Worm (Caenorhabditis elegans) whole organism, L2 larva: Measurements from ENCODE around the gene fbxa-144.
A peak's percentile ranks its signal among the peaks of the same experiment; 100 is the strongest.

Source experiments
- C34F6.9 ChIP-seq: fragments of 150-350 bp; optimal IDR thresholded peaks from 2 replicates; lab custom pipeline; 2014; ENCODE audit warnings: missing biosample characterization, missing genetic modification characterization
- F13H6.1 ChIP-seq: sonication (generic microtip); optimal IDR thresholded peaks from 2 replicates; lab custom pipeline; 2016; ENCODE audit warnings: missing genetic modification characterization, missing compliant biosample characterization
- R02D3.7 ChIP-seq: fragments of 150-350 bp; optimal IDR thresholded peaks from 2 replicates; lab custom pipeline; 2014; ENCODE audit warnings: missing biosample characterization, missing genetic modification characterization
- Y55F3AM.14 ChIP-seq: fragments of 200-800 bp; sonication (Bioruptor generic); optimal IDR thresholded peaks from 2 replicates; lab custom pipeline; 2018; ENCODE audit warnings: mild to moderate bottlenecking, missing genetic modification characterization, missing compliant biosample characterization
- ZK546.5 ChIP-seq: sonication (generic microtip); optimal IDR thresholded peaks from 2 replicates; lab custom pipeline; 2017; ENCODE audit warnings: missing biosample characterization, missing genetic modification characterization
- aly-2 ChIP-seq: fragments of 150-350 bp; optimal IDR thresholded peaks from 2 replicates; lab custom pipeline; 2014; ENCODE audit warnings: missing biosample characterization, missing genetic modification characterization
- ama-1 ChIP-seq: fragments of 150-350 bp; optimal IDR thresholded peaks from 2 replicates; lab custom pipeline; 2018; ENCODE audit warnings: inconsistent platforms
- ceh-16 ChIP-seq: fragments of 150-350 bp; optimal IDR thresholded peaks from 2 replicates; lab custom pipeline; 2014; ENCODE audit warnings: missing biosample characterization, missing genetic modification characterization
- ceh-82 ChIP-seq: fragments of 150-350 bp; optimal IDR thresholded peaks from 2 replicates; lab custom pipeline; 2014; ENCODE audit warnings: missing biosample characterization, missing genetic modification characterization
- egl-27 ChIP-seq: sonication (generic microtip); optimal IDR thresholded peaks from 3 replicates; lab custom pipeline; 2017; ENCODE audit warnings: missing biosample characterization, missing genetic modification reagents, missing genetic modification characterization
- elt-1 ChIP-seq: fragments of 150-350 bp; optimal IDR thresholded peaks from 2 replicates; lab custom pipeline; 2014; ENCODE audit warnings: missing biosample characterization, missing genetic modification characterization
- elt-3 ChIP-seq: sonication (generic microtip); optimal IDR thresholded peaks from 2 replicates; lab custom pipeline; 2017; ENCODE audit warnings: missing biosample characterization, missing genetic modification characterization
- fos-1 ChIP-seq: fragments of 150-350 bp; optimal IDR thresholded peaks from 2 replicates; lab custom pipeline; 2014; ENCODE audit warnings: missing biosample characterization, missing genetic modification characterization
- lin-11 ChIP-seq: fragments of 150-350 bp; sonication (generic microtip); optimal IDR thresholded peaks from 2 replicates; lab custom pipeline; 2014; ENCODE audit warnings: missing biosample characterization, missing genetic modification characterization, inconsistent platforms, mixed read lengths
- lin-13 ChIP-seq: fragments of 150-350 bp; optimal IDR thresholded peaks from 2 replicates; lab custom pipeline; 2014; ENCODE audit warnings: missing biosample characterization, missing genetic modification reagents, missing genetic modification characterization
- mab-5 ChIP-seq: fragments of 150-350 bp; optimal IDR thresholded peaks from 2 replicates; lab custom pipeline; 2014; ENCODE audit warnings: missing biosample characterization, missing genetic modification characterization
- mbf-1 ChIP-seq: sonication (generic microtip); optimal IDR thresholded peaks from 2 replicates; lab custom pipeline; 2017; ENCODE audit warnings: missing biosample characterization, missing genetic modification characterization
- mdl-1 ChIP-seq, 2 experiments: fragments of 150-350 bp in 1 of 2; sonication (generic microtip) in 1 of 2; optimal IDR thresholded peaks; 2 replicates each; lab custom pipeline; 2017; ENCODE audit warnings: missing biosample characterization in 2 of 2, missing genetic modification characterization in 2 of 2
- nhr-10 ChIP-seq: sonication (generic microtip); optimal IDR thresholded peaks from 2 replicates; lab custom pipeline; 2017; ENCODE audit warnings: missing biosample characterization, missing genetic modification characterization
- nhr-11 ChIP-seq: fragments of 150-350 bp; optimal IDR thresholded peaks from 2 replicates; lab custom pipeline; 2014; ENCODE audit warnings: missing biosample characterization, missing genetic modification characterization
- nhr-12 ChIP-seq: fragments of 150-350 bp; optimal IDR thresholded peaks from 2 replicates; lab custom pipeline; 2014; ENCODE audit warnings: missing biosample characterization, missing genetic modification characterization
- nhr-129 ChIP-seq: fragments of 150-350 bp; optimal IDR thresholded peaks from 2 replicates; lab custom pipeline; 2014; ENCODE audit warnings: missing biosample characterization, missing genetic modification characterization
- nhr-21 ChIP-seq: fragments of 150-350 bp; optimal IDR thresholded peaks from 2 replicates; lab custom pipeline; 2014; ENCODE audit warnings: missing biosample characterization, missing genetic modification characterization
- nhr-23 ChIP-seq: fragments of 150-350 bp; optimal IDR thresholded peaks from 2 replicates; lab custom pipeline; 2014; ENCODE audit warnings: missing biosample characterization, missing genetic modification reagents, missing genetic modification characterization
- nhr-237 ChIP-seq: fragments of 150-350 bp; optimal IDR thresholded peaks from 2 replicates; lab custom pipeline; 2014; ENCODE audit warnings: missing biosample characterization, missing genetic modification characterization
- nhr-6 ChIP-seq: fragments of 150-350 bp; optimal IDR thresholded peaks from 2 replicates; lab custom pipeline; 2014; ENCODE audit warnings: missing biosample characterization, missing genetic modification characterization
- skn-1 ChIP-seq: sonication (generic microtip); optimal IDR thresholded peaks from 2 replicates; lab custom pipeline; 2017; ENCODE audit warnings: missing biosample characterization, missing genetic modification characterization
- sma-9 ChIP-seq, 2 experiments: fragments of 150-350 bp in 1 of 2; sonication (generic microtip) in 1 of 2; optimal IDR thresholded peaks; 2 replicates each; lab custom pipeline; 2014 to 2016; ENCODE audit warnings: missing genetic modification characterization in 2 of 2, mild to moderate bottlenecking in 1 of 2, missing biosample characterization in 1 of 2, missing compliant biosample characterization in 1 of 2, missing genetic modification reagents in 1 of 2, moderate library complexity in 1 of 2
- unc-55 ChIP-seq: fragments of 150-350 bp; sonication (generic microtip); optimal IDR thresholded peaks from 3 replicates; lab custom pipeline; 2014; ENCODE audit warnings: missing biosample characterization, missing genetic modification reagents, missing genetic modification characterization
- unc-62 ChIP-seq: fragments of 150-350 bp; optimal IDR thresholded peaks from 2 replicates; lab custom pipeline; 2014; ENCODE audit warnings: missing biosample characterization, missing genetic modification reagents, missing genetic modification characterization
- zag-1 ChIP-seq: fragments of 150-350 bp; optimal IDR thresholded peaks from 2 replicates; lab custom pipeline; 2014; ENCODE audit warnings: missing biosample characterization, missing genetic modification characterization
- ztf-1 ChIP-seq: fragments of 200-800 bp; sonication (Bioruptor generic); conservative IDR thresholded peaks from 2 replicates; pipeline ENCODE4 v1.3.6; 2022; ENCODE audit warnings: missing genetic modification characterization, missing compliant biosample characterization
- ztf-11 ChIP-seq: sonication (generic microtip); optimal IDR thresholded peaks from 2 replicates; lab custom pipeline; 2017; ENCODE audit warnings: missing biosample characterization, missing genetic modification characterization
- ztf-4 ChIP-seq: fragments of 150-350 bp; optimal IDR thresholded peaks from 2 replicates; lab custom pipeline; 2014; ENCODE audit warnings: missing biosample characterization, missing genetic modification characterization

fbxa-144 gene

ce11 chrV:16131249-16131648 is 1.4 kb downstream of the fbxa-144 start, which contains the start of gene fbxa-142:
fbxa-142 (minus strand) TSS chrV:16131349.
- TF ChIP-seq ZK546.5 (tag; lab: Kevin White, UChicago): no peak
- no peak for TF ChIP-seq nhr-237 (tag; lab: Kevin White, UChicago)
- no peak for TF ChIP-seq skn-1 (tag; lab: Kevin White, UChicago)
- no peak for TF ChIP-seq ceh-16 (tag; lab: Kevin White, UChicago)
- no peak for TF ChIP-seq elt-1 (tag; lab: Kevin White, UChicago)
- TF ChIP-seq egl-27: no peak
- TF ChIP-seq nhr-12 (tag; lab: Kevin White, UChicago): no peak
- no peak for TF ChIP-seq ztf-4 (tag; lab: Kevin White, UChicago)
- no peak for TF ChIP-seq R02D3.7 (tag; lab: Kevin White, UChicago)
- TF ChIP-seq zag-1 (tag; lab: Kevin White, UChicago): no peak
- no peak for TF ChIP-seq nhr-6 (tag; lab: Kevin White, UChicago)
- no peak for TF ChIP-seq C34F6.9 (tag; lab: Kevin White, UChicago)
- TF ChIP-seq fos-1 (tag; lab: Kevin White, UChicago): no peak
- TF ChIP-seq unc-55: no peak
- TF ChIP-seq nhr-23 (tag; lab: Kevin White, UChicago): no peak
- TF ChIP-seq Y55F3AM.14 (GFP tag; lab: Kevin White, UChicago): no peak
- TF ChIP-seq, all 48 proteins: peak for 0

ce11 chrV:16129116-16129515 is 3.5 kb downstream of the fbxa-144 start:
- TF ChIP-seq nhr-129 (tag; lab: Kevin White, UChicago) (no peak), ztf-1 (GFP tag; lab: Robert Waterston, UW) (no peak), ama-1 (lab: Kevin White, UChicago) (no peak), ceh-82 (tag; lab: Kevin White, UChicago) (no peak), fos-1 (tag; lab: Kevin White, UChicago) (peak; percentile 21), nhr-11 (tag; lab: Kevin White, UChicago) (no peak)

DNA sequence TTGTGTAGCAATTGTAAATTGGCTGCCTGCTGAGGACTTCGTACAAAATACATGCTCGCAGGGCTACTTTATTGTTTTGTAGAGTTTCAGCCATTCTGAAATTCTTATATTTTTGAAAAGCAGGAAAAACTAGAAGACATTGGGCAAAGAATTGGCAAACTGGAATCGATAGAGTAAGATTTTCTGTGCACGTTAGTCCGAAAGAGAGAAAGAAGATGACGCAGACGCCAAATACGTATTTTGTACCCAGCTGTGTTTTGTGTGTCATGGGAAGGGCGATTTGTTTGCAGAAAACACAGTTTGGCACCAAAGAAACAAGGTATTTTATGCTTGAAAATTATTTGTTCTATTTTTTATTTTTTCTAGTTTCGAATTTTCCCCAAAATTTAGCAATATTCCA is 5.2 kb downstream of the fbxa-144 start, which contains the start of gene fbxa-143:
Gene fbxa-143 (minus strand): TSS at position 101 of the 400 bp plus-strand sequence.
- TF ChIP-seq nhr-21 (tag; lab: Kevin White, UChicago) (no peak), elt-3 (tag; lab: Kevin White, UChicago) (no peak), mbf-1 (tag; lab: Kevin White, UChicago) (no peak), C34F6.9 (tag; lab: Kevin White, UChicago) (no peak), ceh-16 (tag; lab: Kevin White, UChicago) (no peak), ztf-11 (no peak), aly-2 (tag; lab: Kevin White, UChicago) (no peak)

DNA sequence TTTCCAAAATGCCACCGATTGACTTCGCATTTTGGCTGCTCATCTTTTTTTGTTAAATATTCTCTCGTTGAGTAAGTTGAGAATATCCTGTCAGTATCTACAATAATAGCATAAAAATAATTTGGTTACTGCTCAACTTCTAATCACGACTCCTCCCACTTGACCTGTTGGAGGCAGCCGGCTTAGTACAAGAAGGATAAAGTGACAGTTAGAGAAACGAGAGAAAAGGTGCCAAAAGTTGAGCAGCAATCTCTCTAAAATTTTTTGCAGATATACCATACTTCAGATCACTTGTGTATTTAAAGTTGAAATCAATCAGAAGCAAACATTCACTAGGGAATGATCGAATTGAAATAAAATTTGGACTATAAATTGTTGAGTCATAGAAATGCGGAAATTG is 7.9 kb downstream of the fbxa-144 start, which contains the start of gene nhr-111:
Gene nhr-111 (minus strand): TSS at position 101 of the 400 bp plus-strand sequence.
- TF ChIP-seq aly-2 (tag; lab: Kevin White, UChicago) (no peak), nhr-6 (tag; lab: Kevin White, UChicago) (no peak), lin-13 (GFP tag; lab: Kevin White, UChicago) (no peak), nhr-237 (tag; lab: Kevin White, UChicago) (no peak), unc-55 (no peak), mab-5 (tag; lab: Kevin White, UChicago) (no peak), mdl-1 (tag; optimal IDR thresholded peaks at IDR 0.05; lab: Kevin White, UChicago) (no peak), F13H6.1 (tag; lab: Kevin White, UChicago) (no peak), nhr-10 (tag; lab: Kevin White, UChicago) (no peak), ztf-1 (GFP tag; lab: Robert Waterston, UW) (no peak), elt-1 (tag; lab: Kevin White, UChicago) (no peak), egl-27 (no peak), unc-62 (GFP tag; lab: Kevin White, UChicago) (no peak), lin-11 (tag; lab: Kevin White, UChicago) (no peak), Y55F3AM.14 (GFP tag; lab: Kevin White, UChicago) (no peak), nhr-12 (tag; lab: Kevin White, UChicago) (no peak), sma-9 (GFP tag; optimal IDR thresholded peaks at IDR 0.05; lab: Kevin White, UChicago) (no peak), sma-9 (tag; optimal IDR thresholded peaks at IDR 0.05; lab: Kevin White, UChicago) (no peak), ama-1 (lab: Kevin White, UChicago) (no peak), ZK546.5 (tag; lab: Kevin White, UChicago) (no peak)
